Fruit fly (Drosophila melanogaster): ENCODE measurements around the gene hid.

hid gene

DNA sequence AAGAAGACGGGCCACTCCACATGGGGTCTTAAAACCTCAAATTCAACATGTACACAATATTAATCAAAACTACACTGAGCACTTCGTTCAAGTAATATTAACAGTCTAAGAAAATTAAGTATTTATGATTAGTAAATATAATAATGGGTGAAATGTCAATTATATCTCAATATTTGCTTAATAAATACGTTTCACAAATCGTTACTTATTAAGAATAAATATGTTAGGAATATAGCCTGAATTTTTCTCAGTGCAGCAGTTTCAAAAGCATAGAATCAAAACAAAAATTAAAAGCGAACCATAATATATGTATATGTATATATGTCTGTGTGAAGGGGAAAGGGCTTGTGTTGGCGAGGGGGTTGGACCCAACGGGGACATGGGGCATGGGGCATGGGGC is 18.5 kb upstream of the hid start (continued):
- TF ChIP-seq pan (optimal IDR thresholded peaks at IDR 0.05) (no peak), pan (GFP tag; optimal IDR thresholded peaks at IDR 0.05 in 1 of 2, IDR thresholded peaks at IDR 0.05 in 1 of 2) (no peak), cato (GFP tag; optimal IDR thresholded peaks at IDR 0.05; ENCODE audit: borderline replicate concordance) (no peak), CG2120 (GFP tag; optimal IDR thresholded peaks at IDR 0.05) (no peak), scrt (GFP tag; optimal IDR thresholded peaks at IDR 0.05) (no peak), CG10209 (GFP tag; optimal IDR thresholded peaks at IDR 0.05) (peak; percentile 36), repo (GFP tag; optimal IDR thresholded peaks at IDR 0.05) (no peak), unc-4 (GFP tag; IDR thresholded peaks at IDR 0.05; ENCODE audit: partially characterized antibody) (no peak), Dad (GFP tag; optimal IDR thresholded peaks at IDR 0.05) (no peak), eve (GFP tag; optimal IDR thresholded peaks at IDR 0.05) (no peak), CG17359 (tag; optimal IDR thresholded peaks at IDR 0.05) (peak; percentile 55), Sry-β (GFP tag; optimal IDR thresholded peaks at IDR 0.05) (no peak), ap (GFP tag; IDR thresholded peaks at IDR 0.05) (0 out of 2 replicates have a peak, but pooled peaks have one; percentile 14), CG33557 (GFP tag; optimal IDR thresholded peaks at IDR 0.05) (peak; percentile 88), caup (GFP tag; optimal IDR thresholded peaks at IDR 0.05; ENCODE audit: severe bottlenecking) (no peak), zen (tag; optimal IDR thresholded peaks at IDR 0.05) (peak; percentile 60), CG3163 (GFP tag; optimal IDR thresholded peaks at IDR 0.05) (no peak), CG17612 (GFP tag; IDR thresholded peaks at IDR 0.05) (no peak), her (GFP tag; optimal IDR thresholded peaks at IDR 0.05) (no peak), CG13123 (GFP tag; optimal IDR thresholded peaks at IDR 0.05) (peak; percentile 36), sqz (GFP tag; optimal IDR thresholded peaks at IDR 0.05) (no peak), Side (GFP tag; optimal IDR thresholded peaks at IDR 0.05) (no peak), CG3847 (GFP tag; IDR thresholded peaks at IDR 0.05) (no peak), HLH3B (GFP tag; IDR thresholded peaks at IDR 0.05) (peak; percentile 55; the same call in 1 of the 2 replicates), vnd (GFP tag; IDR thresholded peaks at IDR 0.05; ENCODE audit: partially characterized antibody) (no peak), crc (GFP tag; optimal IDR thresholded peaks at IDR 0.05) (no peak), en (GFP tag; optimal IDR thresholded peaks at IDR 0.05) (no peak), Nf-YC (tag; optimal IDR thresholded peaks at IDR 0.05) (no peak), CrebB (tag; optimal IDR thresholded peaks at IDR 0.05) (no peak), CG5245 (GFP tag; optimal IDR thresholded peaks at IDR 0.05) (peak; percentile 11), CG8290 (GFP tag; optimal IDR thresholded peaks at IDR 0.05) (peak; percentile 57), CG8290 (tag; optimal IDR thresholded peaks at IDR 0.05) (no peak), Dek (tag; optimal IDR thresholded peaks at IDR 0.05) (no peak), C15 (GFP tag; IDR thresholded peaks at IDR 0.05) (no peak), B-H2 (GFP tag; optimal IDR thresholded peaks at IDR 0.05) (no peak), gt (GFP tag; IDR thresholded peaks at IDR 0.05) (no peak), CG2875 (GFP tag; optimal IDR thresholded peaks at IDR 0.05) (peak; percentile 34), amos (GFP tag; IDR thresholded peaks at IDR 0.05; ENCODE audit: partially characterized antibody) (no peak), ttk (GFP tag; IDR thresholded peaks at IDR 0.05) (0 out of 2 replicates have a peak, but pooled peaks have one; percentile 28), CG14965 (GFP tag; optimal IDR thresholded peaks at IDR 0.05; ENCODE audit: borderline replicate concordance) (no peak), ac (GFP tag; optimal IDR thresholded peaks at IDR 0.05) (no peak), fru (optimal IDR thresholded peaks at IDR 0.05) (no peak), CG18619 (GFP tag; optimal IDR thresholded peaks at IDR 0.05) (no peak), CG10147 (GFP tag; optimal IDR thresholded peaks at IDR 0.05) (no peak), CG18011 (GFP tag; optimal IDR thresholded peaks at IDR 0.05) (no peak), Pdp1 (GFP tag; optimal IDR thresholded peaks at IDR 0.05) (no peak), pb (GFP tag; optimal IDR thresholded peaks at IDR 0.05) (no peak), tup (GFP tag; optimal IDR thresholded peaks at IDR 0.05) (no peak), CG3065 (GFP tag; optimal IDR thresholded peaks at IDR 0.05) (no peak), CG12155 (GFP tag; optimal IDR thresholded peaks at IDR 0.05) (peak; percentile 14), CG6683 (GFP tag; optimal IDR thresholded peaks at IDR 0.05) (no peak), bigmax (GFP tag; optimal IDR thresholded peaks at IDR 0.05) (no peak)

All from whole organism, embryonic.